Fruit fly (Drosophila melanogaster) whole organism, embryonic: ENCODE results near the gene SrpRbeta.

Experiments
- Ada2b ChIP-seq: fragments of 200-800 bp; sonication (Bioruptor generic); IDR thresholded peaks from 2 replicates; pipeline ENCODE4 v1.3.6; 2022; ENCODE audit warnings: missing biosample characterization, missing genetic modification characterization
- BEAF-32 ChIP-seq: fragments of 200-800 bp; sonication (Bioruptor generic); optimal IDR thresholded peaks from 3 replicates; lab custom pipeline; 2017; ENCODE audit warnings: missing biosample characterization, missing genetic modification characterization, mild to moderate bottlenecking, moderate library complexity, missing genetic modification reagents
- CG10565 ChIP-seq: fragments of 200-800 bp; sonication (Bioruptor generic); optimal IDR thresholded peaks from 3 replicates; lab custom pipeline; 2016; ENCODE audit warnings: missing biosample characterization, mild to moderate bottlenecking, missing genetic modification characterization
- CG10979 ChIP-seq: fragments of 200-800 bp; sonication (Bioruptor generic); optimal IDR thresholded peaks from 2 replicates; lab custom pipeline; 2018; ENCODE audit warnings: missing biosample characterization, mild to moderate bottlenecking, missing genetic modification characterization, moderate library complexity
- CG12769 ChIP-seq: fragments of 200-800 bp; sonication (Bioruptor generic); optimal IDR thresholded peaks from 2 replicates; lab custom pipeline; 2019; ENCODE audit warnings: missing biosample characterization, mild to moderate bottlenecking, missing genetic modification characterization, moderate library complexity
- CG13894 ChIP-seq: fragments of 200-800 bp; sonication (Bioruptor generic); optimal IDR thresholded peaks from 3 replicates; lab custom pipeline; 2018; ENCODE audit warnings: missing biosample characterization, mild to moderate bottlenecking, missing genetic modification characterization, moderate library complexity
- CG16779 ChIP-seq: fragments of 200-800 bp; sonication (Bioruptor generic); IDR thresholded peaks from 2 replicates; pipeline ENCODE4 v1.3.6; 2022; ENCODE audit warnings: missing biosample characterization, missing genetic modification characterization
- CG16813 ChIP-seq: fragments of 200-800 bp; sonication (Bioruptor generic); IDR thresholded peaks from 3 replicates; pipeline ENCODE4 v1.3.6; 2022; ENCODE audit warnings: missing biosample characterization, missing genetic modification characterization; ENCODE audit not compliant: partially characterized antibody
- CG17612 ChIP-seq: fragments of 200-800 bp; sonication (Bioruptor generic); IDR thresholded peaks from 2 replicates; pipeline ENCODE4 v1.3.6; 2022; ENCODE audit warnings: missing biosample characterization, missing genetic modification characterization
- CG2202 ChIP-seq: fragments of 200-800 bp; sonication (Bioruptor generic); optimal IDR thresholded peaks from 2 replicates; lab custom pipeline; 2018; ENCODE audit warnings: missing biosample characterization, mild to moderate bottlenecking, missing genetic modification characterization
- CG31441 ChIP-seq: fragments of 200-800 bp; sonication (Bioruptor generic); IDR thresholded peaks from 2 replicates; pipeline ENCODE4 v1.3.6; 2022; ENCODE audit warnings: missing biosample characterization, missing genetic modification characterization
- CG33213 ChIP-seq: fragments of 200-800 bp; sonication (Bioruptor generic); optimal IDR thresholded peaks from 3 replicates; lab custom pipeline; 2016; ENCODE audit warnings: missing biosample characterization, missing genetic modification characterization
- CG3407 ChIP-seq: fragments of 200-800 bp; sonication (Bioruptor generic); optimal IDR thresholded peaks from 2 replicates; lab custom pipeline; 2018; ENCODE audit warnings: missing biosample characterization, mild to moderate bottlenecking, missing genetic modification characterization
- CG4424 ChIP-seq: fragments of 200-800 bp; sonication (Bioruptor generic); optimal IDR thresholded peaks from 3 replicates; lab custom pipeline; 2016; ENCODE audit warnings: missing biosample characterization, missing genetic modification characterization
- CG7928 ChIP-seq: fragments of 200-800 bp; sonication (Bioruptor generic); optimal IDR thresholded peaks from 2 replicates; lab custom pipeline; 2017; ENCODE audit warnings: missing biosample characterization, mild to moderate bottlenecking, missing genetic modification characterization
- CG8359 ChIP-seq: fragments of 200-800 bp; sonication (Bioruptor generic); optimal IDR thresholded peaks from 2 replicates; lab custom pipeline; 2017; ENCODE audit warnings: missing biosample characterization, mild to moderate bottlenecking, missing genetic modification characterization, borderline replicate concordance
- CG8478 ChIP-seq: fragments of >200 bp; optimal IDR thresholded peaks from 2 replicates; lab custom pipeline; 2018
- Camta ChIP-seq: fragments of 200-800 bp; sonication (Bioruptor generic); optimal IDR thresholded peaks from 2 replicates; lab custom pipeline; 2016; ENCODE audit warnings: missing biosample characterization, missing genetic modification characterization
- Doc2 ChIP-seq: fragments of 200-800 bp; sonication (Bioruptor generic); IDR thresholded peaks from 2 replicates; pipeline ENCODE4 v1.3.6; 2022; ENCODE audit warnings: missing biosample characterization, missing genetic modification characterization
- Dref ChIP-seq: fragments of 200-800 bp; sonication (Bioruptor generic); IDR thresholded peaks from 2 replicates; pipeline ENCODE4 v1.3.6; 2022; ENCODE audit warnings: missing biosample characterization, missing genetic modification characterization
- E2f1 ChIP-seq: fragments of 200-800 bp; sonication (Bioruptor generic); IDR thresholded peaks from 2 replicates; pipeline ENCODE4 v1.3.6; 2022; ENCODE audit warnings: missing biosample characterization, missing genetic modification characterization
- Hand ChIP-seq: fragments of 200-800 bp; sonication (Bioruptor generic); optimal IDR thresholded peaks from 2 replicates; lab custom pipeline; 2017; ENCODE audit warnings: mild to moderate bottlenecking, missing biosample characterization, missing genetic modification reagents, missing genetic modification characterization
- HmgD ChIP-seq: fragments of 200-800 bp; sonication (Bioruptor generic); optimal IDR thresholded peaks from 3 replicates; lab custom pipeline; 2016; ENCODE audit warnings: missing biosample characterization, missing genetic modification characterization
- Lim3 ChIP-seq: fragments of 200-800 bp; sonication (Bioruptor generic); IDR thresholded peaks from 2 replicates; pipeline ENCODE4 v1.3.6; 2022; ENCODE audit warnings: missing biosample characterization, missing genetic modification characterization
- Meics ChIP-seq: fragments of 200-800 bp; sonication (Bioruptor generic); optimal IDR thresholded peaks from 2 replicates; lab custom pipeline; 2017; ENCODE audit warnings: missing biosample characterization, mild to moderate bottlenecking, missing genetic modification characterization
- Nf-YB ChIP-seq: fragments of 200-800 bp; sonication (Bioruptor generic); optimal IDR thresholded peaks from 3 replicates; lab custom pipeline; 2019; ENCODE audit warnings: missing biosample characterization, mild to moderate bottlenecking, missing genetic modification characterization, moderate library complexity
- NfI ChIP-seq: fragments of 200-800 bp; sonication (Bioruptor generic); optimal IDR thresholded peaks from 3 replicates; lab custom pipeline; 2018; ENCODE audit warnings: missing biosample characterization, mild to moderate bottlenecking, missing genetic modification characterization, moderate library complexity
- Opbp ChIP-seq: fragments of 200-800 bp; sonication (Bioruptor generic); IDR thresholded peaks from 3 replicates; pipeline ENCODE4 v1.3.6; 2022; ENCODE audit warnings: missing biosample characterization, missing genetic modification characterization; ENCODE audit not compliant: partially characterized antibody
- Pdp1 ChIP-seq, 2 experiments: fragments of 200-800 bp; sonication (Bioruptor generic); optimal IDR thresholded peaks; 3 replicates each; lab custom pipeline; 2016; ENCODE audit warnings: missing biosample characterization in 2 of 2, missing genetic modification characterization in 2 of 2, mild to moderate bottlenecking in 1 of 2, moderate library complexity in 1 of 2
- Sox102F ChIP-seq: fragments of 200-800 bp; sonication (Bioruptor generic); optimal IDR thresholded peaks from 2 replicates; lab custom pipeline; 2018; ENCODE audit warnings: missing biosample characterization, mild to moderate bottlenecking, missing genetic modification characterization, moderate library complexity
- Xbp1 ChIP-seq: fragments of 200-800 bp; sonication (Bioruptor generic); optimal IDR thresholded peaks from 3 replicates; lab custom pipeline; 2016; ENCODE audit warnings: missing biosample characterization, mild to moderate bottlenecking, missing genetic modification characterization
- ash1 ChIP-seq: fragments of 200-800 bp; sonication (Bioruptor generic); optimal IDR thresholded peaks from 2 replicates; lab custom pipeline; 2018; ENCODE audit warnings: missing biosample characterization, mild to moderate bottlenecking, missing genetic modification characterization
- cad ChIP-seq: fragments of >200 bp; optimal IDR thresholded peaks from 2 replicates; lab custom pipeline; 2017; ENCODE audit warnings: missing biosample characterization, missing genetic modification characterization
- caup ChIP-seq: fragments of 200-800 bp; sonication (Bioruptor generic); optimal IDR thresholded peaks from 3 replicates; lab custom pipeline; 2017; ENCODE audit warnings: missing biosample characterization, mild to moderate bottlenecking, missing genetic modification characterization, moderate library complexity; ENCODE audit not compliant: severe bottlenecking
- cg ChIP-seq: fragments of 200-800 bp; sonication (Bioruptor generic); optimal IDR thresholded peaks from 3 replicates; lab custom pipeline; 2019; ENCODE audit warnings: missing biosample characterization, mild to moderate bottlenecking, missing genetic modification characterization, moderate library complexity
- chn ChIP-seq: fragments of 200-800 bp; sonication (Bioruptor generic); optimal IDR thresholded peaks from 2 replicates; lab custom pipeline; 2016; ENCODE audit warnings: missing biosample characterization, missing genetic modification characterization
- dati ChIP-seq: fragments of 200-800 bp; sonication (Bioruptor generic); IDR thresholded peaks from 2 replicates; pipeline ENCODE4 v1.3.6; 2022; ENCODE audit warnings: missing biosample characterization, missing genetic modification characterization
- en ChIP-seq: fragments of 200-800 bp; sonication (Bioruptor generic); optimal IDR thresholded peaks from 2 replicates; lab custom pipeline; 2016; ENCODE audit warnings: missing biosample characterization, missing genetic modification characterization
- exex ChIP-seq: fragments of 200-800 bp; sonication (Bioruptor generic); optimal IDR thresholded peaks from 4 replicates; lab custom pipeline; 2018; ENCODE audit warnings: missing biosample characterization, mild to moderate bottlenecking, missing genetic modification characterization, moderate library complexity
- fd3F ChIP-seq: fragments of 200-800 bp; sonication (Bioruptor generic); optimal IDR thresholded peaks from 2 replicates; lab custom pipeline; 2018; ENCODE audit warnings: missing biosample characterization, mild to moderate bottlenecking, missing genetic modification characterization, moderate library complexity
- gsb ChIP-seq: fragments of 200-800 bp; sonication (Bioruptor generic); IDR thresholded peaks from 2 replicates; pipeline ENCODE4 v1.3.6; 2022; ENCODE audit warnings: missing biosample characterization, missing genetic modification characterization
- jing ChIP-seq: fragments of 200-800 bp; sonication (Bioruptor generic); optimal IDR thresholded peaks from 2 replicates; lab custom pipeline; 2018; ENCODE audit warnings: missing biosample characterization, mild to moderate bottlenecking, missing genetic modification characterization
- lmd ChIP-seq: fragments of 200-800 bp; sonication (Bioruptor generic); IDR thresholded peaks from 2 replicates; pipeline ENCODE4 v1.3.6; 2022; ENCODE audit warnings: missing biosample characterization, missing genetic modification characterization
- lov ChIP-seq, 2 experiments: fragments of 200-800 bp in 1 of 2; fragments of >200 bp in 1 of 2; sonication (Bioruptor generic) in 1 of 2; IDR thresholded peaks in 1 of 2; optimal IDR thresholded peaks in 1 of 2; 2 replicates in 1 of 2; 3 replicates in 1 of 2; pipeline versions ENCODE4 v1.3.6 to Lab custom; 2017 to 2022; ENCODE audit warnings: missing biosample characterization in 1 of 2, missing genetic modification characterization in 1 of 2
- nmo ChIP-seq: fragments of 200-800 bp; sonication (Bioruptor generic); optimal IDR thresholded peaks from 2 replicates; lab custom pipeline; 2018; ENCODE audit warnings: missing biosample characterization, mild to moderate bottlenecking, missing genetic modification characterization, moderate library complexity
- pb ChIP-seq: fragments of 200-800 bp; sonication (Bioruptor generic); optimal IDR thresholded peaks from 3 replicates; lab custom pipeline; 2016; ENCODE audit warnings: missing biosample characterization, missing genetic modification characterization
- sens ChIP-seq: fragments of 200-800 bp; sonication (Bioruptor generic); peaks from one replicate; lab custom pipeline; 2016; ENCODE audit warnings: missing biosample characterization, missing genetic modification characterization
- unc-4 ChIP-seq: fragments of 200-800 bp; sonication (Bioruptor generic); IDR thresholded peaks from 2 replicates; pipeline ENCODE4 v1.3.6; 2022; ENCODE audit warnings: missing biosample characterization, missing genetic modification characterization; ENCODE audit not compliant: partially characterized antibody
- vvl ChIP-seq: fragments of 200-800 bp; sonication (Bioruptor generic); IDR thresholded peaks from 2 replicates; pipeline ENCODE4 v1.3.6; 2022; ENCODE audit warnings: missing biosample characterization, missing genetic modification characterization

SrpRbeta gene

DNA sequence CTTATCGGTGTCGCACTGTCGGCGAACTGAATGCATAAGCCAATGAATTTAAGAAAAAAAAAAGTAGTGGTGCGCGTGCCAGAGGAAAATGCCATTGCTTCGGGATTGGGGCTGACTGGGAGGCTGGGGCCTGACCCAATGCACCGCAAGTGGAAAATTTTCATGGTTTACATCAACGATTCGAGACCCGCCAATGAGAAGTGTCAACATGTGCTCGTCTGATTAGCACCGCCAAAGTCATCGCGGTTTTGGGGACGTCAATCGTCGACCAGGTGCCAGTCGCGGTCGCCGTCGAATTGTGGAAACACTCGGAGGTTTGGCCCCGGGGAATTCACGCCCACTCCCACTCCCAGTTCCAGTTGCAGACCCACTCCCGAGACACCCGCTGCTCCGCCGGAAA is 36.3 kb downstream of the SrpRbeta start (continued):
- TF ChIP-seq CG2202 (tag; lab: Kevin White, UChicago) (no peak), ash1 (GFP tag; lab: Kevin White, UChicago) (no peak), lmd (GFP tag; lab: Robert Waterston, UW) (no peak), CG4424 (no peak), Hand (no peak), HmgD (GFP tag; lab: Kevin White, UChicago) (no peak), CG16813 (GFP tag; lab: Robert Waterston, UW) (no peak), caup (peak; percentile 3), CG3407 (peak; percentile 54), Camta (GFP tag; lab: Kevin White, UChicago) (no peak), CG33213 (GFP tag; lab: Kevin White, UChicago) (no peak), cg (GFP tag; lab: Kevin White, UChicago) (no peak), Sox102F (no peak), unc-4 (GFP tag; lab: Robert Waterston, UW) (no peak), CG8478 (lab: Kevin White, UChicago) (no peak), CG8359 (GFP tag; lab: Kevin White, UChicago) (no peak), CG7928 (peak; percentile 27), Meics (GFP tag; lab: Kevin White, UChicago) (no peak), Lim3 (GFP tag; lab: Robert Waterston, UW) (no peak), Nf-YB (GFP tag; lab: Kevin White, UChicago) (no peak), BEAF-32 (GFP tag; lab: Kevin White, UChicago) (no peak), Doc2 (no peak), jing (GFP tag; lab: Kevin White, UChicago) (no peak), lov (optimal IDR thresholded peaks at IDR 0.05; lab: Kevin White, UChicago) (no peak), lov (GFP tag; IDR thresholded peaks at IDR 0.05; lab: Robert Waterston, UW) (peak; percentile 42; the same call in 1 of the 3 replicates), CG17612 (GFP tag; lab: Robert Waterston, UW) (no peak), dati (GFP tag; lab: Robert Waterston, UW) (no peak)

DNA sequence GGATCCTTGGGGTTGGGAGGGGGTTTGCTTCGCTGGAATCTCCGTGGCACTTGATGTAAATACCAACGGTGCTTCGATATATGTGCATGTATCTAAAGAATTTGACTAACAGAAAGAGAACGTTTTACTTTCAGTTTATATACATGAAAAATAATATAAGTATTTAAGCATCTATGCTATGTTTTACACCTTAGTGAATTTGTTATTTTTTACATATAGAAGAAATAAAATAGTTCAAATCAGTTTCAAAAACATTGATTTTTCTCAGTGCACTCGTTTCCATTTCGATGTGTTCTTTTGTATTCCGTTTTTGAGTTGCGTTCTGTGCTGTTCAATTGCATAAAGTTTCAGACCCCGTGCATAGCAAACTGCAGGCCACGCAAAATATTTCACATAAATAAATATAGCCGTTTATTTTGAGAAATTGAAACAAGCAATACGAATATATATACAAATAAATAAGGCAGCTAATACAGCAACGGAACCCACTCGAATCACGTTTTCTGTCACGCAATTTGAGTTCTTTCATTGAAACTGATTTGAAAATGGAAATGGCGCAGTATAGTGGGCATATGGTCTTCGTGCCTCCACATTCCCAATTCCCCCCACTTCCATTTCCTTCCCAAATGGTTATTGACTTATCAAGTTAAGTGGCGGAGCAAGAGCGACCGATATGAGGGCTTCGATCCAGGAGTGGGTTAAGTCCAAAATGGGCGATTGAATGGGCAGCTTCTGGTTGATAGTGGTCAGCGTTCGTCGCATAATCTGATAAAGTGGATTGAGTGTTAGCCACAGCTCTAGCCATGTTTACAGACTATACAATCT is 37.3 kb downstream of the SrpRbeta start:
- TF ChIP-seq NfI (GFP tag; lab: Kevin White, UChicago) (no peak), Dref (GFP tag; lab: Robert Waterston, UW) (no peak), CG31441 (GFP tag; lab: Robert Waterston, UW) (no peak), en (GFP tag; lab: Kevin White, UChicago) (no peak), CG12769 (tag; lab: Kevin White, UChicago) (peak; percentile 80), CG10979 (tag; lab: Kevin White, UChicago) (peak; percentile 22), Ada2b (peak; percentile 34; the same call in 1 of the 2 replicates), cad (GFP tag; lab: Kevin White, UChicago) (no peak), chn (GFP tag; lab: Kevin White, UChicago) (no peak), CG10565 (GFP tag; lab: Kevin White, UChicago) (no peak), E2f1 (peak; percentile 29; the same call in 1 of the 2 replicates), Pdp1 (GFP tag; optimal IDR thresholded peaks at IDR 0.05; lab: Kevin White, UChicago) (no peak), Xbp1 (no peak), CG13894 (peak; percentile 17), vvl (GFP tag; lab: Robert Waterston, UW) (peak; percentile 16), fd3F (GFP tag; lab: Kevin White, UChicago) (no peak), exex (tag; lab: Kevin White, UChicago) (peak; percentile 85), Nf-YB (GFP tag; lab: Kevin White, UChicago) (no peak), Opbp (no peak), sens (peak; percentile 0), Sox102F (peak; percentile 7), CG16779 (GFP tag; lab: Robert Waterston, UW) (no peak), pb (GFP tag; lab: Kevin White, UChicago) (no peak), nmo (no peak), gsb (GFP tag; lab: Robert Waterston, UW) (no peak)
